Fruit fly (Drosophila melanogaster) whole organism, embryonic: ENCODE data around the gene CG32243.

Experiments
- Atf-2 ChIP-seq: fragments of 200-800 bp; sonication (Bioruptor generic); optimal IDR thresholded peaks from 2 replicates; lab custom pipeline; 2016; ENCODE audit warnings: missing biosample characterization, missing genetic modification characterization
- Atf6 ChIP-seq: fragments of 200-800 bp; sonication (Bioruptor generic); IDR thresholded peaks from 2 replicates; pipeline ENCODE4 v1.3.6; 2022; ENCODE audit warnings: missing biosample characterization, missing genetic modification characterization
- B-H2 ChIP-seq: fragments of 200-800 bp; sonication (Bioruptor generic); optimal IDR thresholded peaks from 2 replicates; lab custom pipeline; 2018; ENCODE audit warnings: missing biosample characterization, mild to moderate bottlenecking, missing genetic modification characterization
- Blimp-1 ChIP-seq: fragments of 200-800 bp; sonication (Bioruptor generic); optimal IDR thresholded peaks from 3 replicates; lab custom pipeline; 2018; ENCODE audit warnings: missing biosample characterization, missing genetic modification characterization, mild to moderate bottlenecking, moderate library complexity, missing genetic modification reagents
- CG1024 ChIP-seq: fragments of 200-800 bp; sonication (Bioruptor generic); IDR thresholded peaks from 2 replicates; pipeline ENCODE4 v1.3.6; 2022; ENCODE audit warnings: missing biosample characterization, missing genetic modification characterization
- CG10366 ChIP-seq: fragments of 200-800 bp; sonication (Bioruptor generic); IDR thresholded peaks from 2 replicates; pipeline ENCODE4 v1.3.6; 2022; ENCODE audit warnings: missing biosample characterization, missing genetic modification characterization
- CG12155 ChIP-seq: fragments of 200-800 bp; sonication (Bioruptor generic); optimal IDR thresholded peaks from 3 replicates; lab custom pipeline; 2016; ENCODE audit warnings: missing biosample characterization, missing genetic modification characterization
- CG12219 ChIP-seq: fragments of 200-800 bp; sonication (Bioruptor generic); optimal IDR thresholded peaks from 3 replicates; lab custom pipeline; 2018; ENCODE audit warnings: missing biosample characterization, mild to moderate bottlenecking, missing genetic modification characterization
- CG12299 ChIP-seq: fragments of 200-800 bp; sonication (Bioruptor generic); optimal IDR thresholded peaks from 2 replicates; lab custom pipeline; 2018; ENCODE audit warnings: missing biosample characterization, mild to moderate bottlenecking, missing genetic modification characterization
- CG17612 ChIP-seq: fragments of 200-800 bp; sonication (Bioruptor generic); IDR thresholded peaks from 2 replicates; pipeline ENCODE4 v1.3.6; 2022; ENCODE audit warnings: missing biosample characterization, missing genetic modification characterization
- CG17829 ChIP-seq: fragments of 200-800 bp; optimal IDR thresholded peaks from 2 replicates; lab custom pipeline; 2019; ENCODE audit warnings: missing biosample characterization, mild to moderate bottlenecking, missing genetic modification characterization, moderate library complexity
- CG3163 ChIP-seq: fragments of 200-800 bp; sonication (Bioruptor generic); optimal IDR thresholded peaks from 3 replicates; lab custom pipeline; 2016; ENCODE audit warnings: missing biosample characterization, missing genetic modification characterization
- CG32767 ChIP-seq: fragments of 200-800 bp; sonication (Bioruptor generic); IDR thresholded peaks from 2 replicates; pipeline ENCODE4 v1.3.6; 2022; ENCODE audit warnings: missing biosample characterization, missing genetic modification characterization
- CG3838 ChIP-seq: fragments of 200-800 bp; sonication (Bioruptor generic); optimal IDR thresholded peaks from 3 replicates; lab custom pipeline; 2016; ENCODE audit warnings: missing biosample characterization, missing genetic modification characterization
- CG4328 ChIP-seq: fragments of 200-800 bp; sonication (Bioruptor generic); optimal IDR thresholded peaks from 3 replicates; lab custom pipeline; 2017; ENCODE audit warnings: missing biosample characterization, missing genetic modification reagents, missing genetic modification characterization
- CG4424 ChIP-seq: fragments of 200-800 bp; sonication (Bioruptor generic); optimal IDR thresholded peaks from 3 replicates; lab custom pipeline; 2016; ENCODE audit warnings: missing biosample characterization, missing genetic modification characterization
- CG6254 ChIP-seq: fragments of 200-800 bp; sonication (Bioruptor generic); optimal IDR thresholded peaks from 3 replicates; lab custom pipeline; 2017; ENCODE audit warnings: mild to moderate bottlenecking, missing biosample characterization, missing genetic modification reagents, missing genetic modification characterization
- CG7372 ChIP-seq: fragments of 200-800 bp; sonication (Bioruptor generic); IDR thresholded peaks from 2 replicates; pipeline ENCODE4 v1.3.6; 2022; ENCODE audit warnings: missing biosample characterization, missing genetic modification characterization
- CG7839 ChIP-seq: fragments of 200-800 bp; sonication (Bioruptor generic); optimal IDR thresholded peaks from 3 replicates; lab custom pipeline; 2018; ENCODE audit warnings: missing biosample characterization, mild to moderate bottlenecking, missing genetic modification characterization, moderate library complexity
- CG7963 ChIP-seq: fragments of 200-800 bp; sonication (Bioruptor generic); IDR thresholded peaks from 3 replicates; pipeline ENCODE4 v1.3.6; 2022; ENCODE audit warnings: missing biosample characterization, missing genetic modification characterization; ENCODE audit not compliant: partially characterized antibody
- CG8388 ChIP-seq: fragments of 200-800 bp; sonication (Bioruptor generic); optimal IDR thresholded peaks from 2 replicates; lab custom pipeline; 2019; ENCODE audit warnings: missing biosample characterization, mild to moderate bottlenecking, missing genetic modification characterization, moderate library complexity
- CG8944 ChIP-seq: fragments of 200-800 bp; sonication (Bioruptor generic); optimal IDR thresholded peaks from 3 replicates; lab custom pipeline; 2016; ENCODE audit warnings: missing biosample characterization, missing genetic modification characterization
- Dad ChIP-seq: fragments of 200-800 bp; sonication (Bioruptor generic); optimal IDR thresholded peaks from 3 replicates; lab custom pipeline; 2016; ENCODE audit warnings: missing biosample characterization, missing genetic modification characterization
- Fer2 ChIP-seq: fragments of 200-800 bp; sonication (Bioruptor generic); optimal IDR thresholded peaks from 2 replicates; lab custom pipeline; 2018; ENCODE audit warnings: missing biosample characterization, mild to moderate bottlenecking, missing genetic modification characterization, moderate library complexity
- HHEX ChIP-seq: fragments of 200-800 bp; sonication (Bioruptor generic); optimal IDR thresholded peaks from 3 replicates; lab custom pipeline; 2017; ENCODE audit warnings: missing biosample characterization, mild to moderate bottlenecking, missing genetic modification characterization, missing genetic modification reagents
- HLHmδ ChIP-seq: fragments of 200-800 bp; sonication (Bioruptor generic); optimal IDR thresholded peaks from 2 replicates; lab custom pipeline; 2018; ENCODE audit warnings: missing biosample characterization, mild to moderate bottlenecking, missing genetic modification characterization, moderate library complexity
- Hr3 ChIP-seq: fragments of 200-800 bp; sonication (Bioruptor generic); optimal IDR thresholded peaks from 3 replicates; lab custom pipeline; 2016; ENCODE audit warnings: missing biosample characterization, missing genetic modification characterization
- Lhr ChIP-seq: fragments of 200-800 bp; sonication (Bioruptor generic); optimal IDR thresholded peaks from 3 replicates; lab custom pipeline; 2017; ENCODE audit warnings: mild to moderate bottlenecking, missing biosample characterization, missing genetic modification reagents, missing genetic modification characterization
- MBD-R2 ChIP-seq: fragments of 200-800 bp; sonication (Bioruptor generic); IDR thresholded peaks from 2 replicates; pipeline ENCODE4 v1.3.6; 2022; ENCODE audit warnings: missing biosample characterization, missing genetic modification characterization
- Scr ChIP-seq: fragments of 200-800 bp; sonication (Bioruptor generic); IDR thresholded peaks from 2 replicates; pipeline ENCODE4 v1.3.6; 2022; ENCODE audit warnings: missing biosample characterization, missing genetic modification characterization; ENCODE audit not compliant: partially characterized antibody
- Spps ChIP-seq: fragments of 200-800 bp; sonication (Bioruptor generic); optimal IDR thresholded peaks from 2 replicates; lab custom pipeline; 2018; ENCODE audit warnings: missing biosample characterization, mild to moderate bottlenecking, missing genetic modification characterization
- YL-1 ChIP-seq: fragments of 200-800 bp; sonication (Bioruptor generic); optimal IDR thresholded peaks from 3 replicates; lab custom pipeline; 2017; ENCODE audit warnings: missing biosample characterization, mild to moderate bottlenecking, missing genetic modification characterization
- ara ChIP-seq: fragments of 200-800 bp; sonication (Bioruptor generic); IDR thresholded peaks from 2 replicates; pipeline ENCODE4 v1.3.6; 2022; ENCODE audit warnings: missing biosample characterization, missing genetic modification characterization
- ash1 ChIP-seq: fragments of 200-800 bp; sonication (Bioruptor generic); optimal IDR thresholded peaks from 2 replicates; lab custom pipeline; 2018; ENCODE audit warnings: missing biosample characterization, mild to moderate bottlenecking, missing genetic modification characterization
- ato ChIP-seq: fragments of 200-800 bp; sonication (Bioruptor generic); IDR thresholded peaks from 2 replicates; pipeline ENCODE4 v1.3.6; 2022; ENCODE audit warnings: missing biosample characterization, missing genetic modification characterization; ENCODE audit not compliant: partially characterized antibody
- bab2 ChIP-seq: fragments of 200-800 bp; sonication (Bioruptor generic); optimal IDR thresholded peaks from 2 replicates; lab custom pipeline; 2016; ENCODE audit warnings: missing biosample characterization, missing genetic modification characterization
- ci ChIP-seq: fragments of 200-800 bp; sonication (Bioruptor generic); IDR thresholded peaks from 3 replicates; pipeline ENCODE4 v1.3.6; 2022; ENCODE audit warnings: missing biosample characterization, missing genetic modification characterization
- esg ChIP-seq: fragments of 200-800 bp; sonication (Bioruptor generic); conservative IDR thresholded peaks from 2 replicates; pipeline ENCODE4 v1.3.6; 2022; ENCODE audit warnings: missing biosample characterization, missing genetic modification characterization
- gt ChIP-seq: fragments of 200-800 bp; sonication (Bioruptor generic); IDR thresholded peaks from 2 replicates; pipeline ENCODE4 v1.3.6; 2022; ENCODE audit warnings: missing biosample characterization, missing genetic modification characterization
- luna ChIP-seq: fragments of 200-800 bp; sonication (Bioruptor generic); optimal IDR thresholded peaks from 2 replicates; lab custom pipeline; 2016; ENCODE audit warnings: missing biosample characterization, missing genetic modification characterization
- mirr ChIP-seq: fragments of 200-800 bp; sonication (Bioruptor generic); optimal IDR thresholded peaks from 3 replicates; lab custom pipeline; 2018; ENCODE audit warnings: missing biosample characterization, mild to moderate bottlenecking, missing genetic modification characterization
- pnt ChIP-seq: fragments of 200-800 bp; sonication (Bioruptor generic); optimal IDR thresholded peaks from 3 replicates; lab custom pipeline; 2016; ENCODE audit warnings: missing biosample characterization, missing genetic modification characterization
- sna ChIP-seq: fragments of 200-800 bp; sonication (Bioruptor generic); IDR thresholded peaks from 2 replicates; pipeline ENCODE4 v1.3.6; 2022; ENCODE audit warnings: missing biosample characterization, missing genetic modification characterization; ENCODE audit not compliant: partially characterized antibody
- ssp ChIP-seq: fragments of 200-800 bp; sonication (Bioruptor generic); IDR thresholded peaks from 2 replicates; pipeline ENCODE4 v1.3.6; 2022; ENCODE audit warnings: missing biosample characterization, missing genetic modification characterization
- tna ChIP-seq: fragments of 200-800 bp; sonication (Bioruptor generic); IDR thresholded peaks from 2 replicates; pipeline ENCODE4 v1.3.6; 2022; ENCODE audit warnings: missing biosample characterization, missing genetic modification characterization; ENCODE audit not compliant: partially characterized antibody
- ttk ChIP-seq: fragments of 200-800 bp; sonication (Bioruptor generic); IDR thresholded peaks from 2 replicates; pipeline ENCODE4 v2.1.2; 2022; ENCODE audit warnings: missing biosample characterization, missing genetic modification characterization
- usp ChIP-seq: fragments of >200 bp; optimal IDR thresholded peaks from 2 replicates; lab custom pipeline; 2017; ENCODE audit warnings: missing biosample characterization, missing genetic modification characterization
- z ChIP-seq: fragments of 200-800 bp; sonication (Bioruptor generic); IDR thresholded peaks from 3 replicates; pipeline ENCODE4 v1.3.6; 2022; ENCODE audit warnings: missing biosample characterization, missing genetic modification characterization
- zen2 ChIP-seq: fragments of 200-800 bp; sonication (Bioruptor generic); IDR thresholded peaks from 3 replicates; pipeline ENCODE4 v1.3.6; 2022; ENCODE audit warnings: missing biosample characterization, missing genetic modification characterization; ENCODE audit not compliant: partially characterized antibody

The CG32243 gene

dm6 chr3L:4541573-4542371 lies 728 bp upstream of the CG32243 start, which contains the start of gene CG11357 (continued):
- TF ChIP-seq CG4328 (peak; percentile 97), Atf6 (peak; percentile 99), Atf-2 (GFP tag; lab: Kevin White, UChicago) (peak; percentile 62), CG10366 (GFP tag; lab: Robert Waterston, UW) (peak; percentile 98), CG7372 (GFP tag; lab: Robert Waterston, UW) (peak; percentile 99), ssp (GFP tag; lab: Robert Waterston, UW) (peak; percentile 94), ash1 (GFP tag; lab: Kevin White, UChicago) (peak; percentile 78), usp (no peak), Hr3 (peak; percentile 98), CG3163 (GFP tag; lab: Kevin White, UChicago) (peak; percentile 51), ttk (GFP tag; lab: Robert Waterston, UW) (peak; percentile 98), Spps (tag; lab: Kevin White, UChicago) (peak; percentile 98), Fer2 (peak; percentile 98), CG7839 (tag; lab: Kevin White, UChicago) (peak; percentile 99), CG4424 (peak; percentile 96), pnt (peak; percentile 82), CG6254 (GFP tag; lab: Kevin White, UChicago) (peak; percentile 95), esg (GFP tag; lab: Robert Waterston, UW) (peak; percentile 98), tna (GFP tag; lab: Robert Waterston, UW) (peak; percentile 63), HHEX (GFP tag; lab: Kevin White, UChicago) (peak; percentile 98), Scr (GFP tag; lab: Robert Waterston, UW) (peak; percentile 84), HLHmδ (GFP tag; lab: Kevin White, UChicago) (no peak), bab2 (GFP tag; lab: Kevin White, UChicago) (peak; percentile 89), ci (GFP tag; lab: Robert Waterston, UW) (peak; percentile 99), Dad (GFP tag; lab: Kevin White, UChicago) (peak; percentile 86), CG7963 (peak; percentile 65; the same call in 2 of the 3 replicates), Lhr (GFP tag; lab: Kevin White, UChicago) (peak; percentile 83), YL-1 (peak; percentile 93), CG12219 (GFP tag; lab: Kevin White, UChicago) (peak; percentile 96), CG8388 (GFP tag; lab: Kevin White, UChicago) (peak; percentile 99), z (GFP tag; lab: Robert Waterston, UW) (peak; percentile 78; the same call in 2 of the 3 replicates), B-H2 (GFP tag; lab: Kevin White, UChicago) (peak; percentile 98), CG12155 (GFP tag; lab: Kevin White, UChicago) (peak; percentile 95), MBD-R2 (GFP tag; lab: Robert Waterston, UW) (peak; percentile 99), CG17829 (tag; lab: Kevin White, UChicago) (peak; percentile 99), CG17612 (GFP tag; lab: Robert Waterston, UW) (peak; percentile 97), CG8944 (GFP tag; lab: Kevin White, UChicago) (peak; percentile 53), ara (peak; percentile 99), gt (GFP tag; lab: Robert Waterston, UW) (peak; percentile 96), mirr (GFP tag; lab: Kevin White, UChicago) (peak; percentile 88), CG12299 (tag; lab: Kevin White, UChicago) (peak; percentile 99), luna (peak; percentile 59), CG3838 (peak; percentile 91), zen2 (peak; percentile 69), CG1024 (peak; percentile 95), Blimp-1 (GFP tag; lab: Kevin White, UChicago) (peak; percentile 98), sna (GFP tag; lab: Robert Waterston, UW) (peak; percentile 83), ato (GFP tag; lab: Robert Waterston, UW) (peak; percentile 78), CG32767 (GFP tag; lab: Robert Waterston, UW) (peak; percentile 99)
